Worm (Caenorhabditis elegans) whole organism, L1 larva: ENCODE results near the gene scl-21.

Source experiments
- C16A3.4 ChIP-seq: fragments of 150-350 bp; optimal IDR thresholded peaks from 2 replicates; lab custom pipeline; 2014; ENCODE audit warnings: missing biosample characterization, missing genetic modification characterization
- F16B12.6 ChIP-seq: fragments of 150-350 bp; optimal IDR thresholded peaks from 2 replicates; lab custom pipeline; 2014; ENCODE audit warnings: missing biosample characterization, missing genetic modification characterization
- aly-2 ChIP-seq: fragments of 150-350 bp; optimal IDR thresholded peaks from 2 replicates; lab custom pipeline; 2014; ENCODE audit warnings: missing biosample characterization, missing genetic modification characterization
- ces-1 ChIP-seq: fragments of 150-350 bp; optimal IDR thresholded peaks from 2 replicates; lab custom pipeline; 2014; ENCODE audit warnings: missing biosample characterization, missing genetic modification reagents, missing genetic modification characterization
- hpl-2 ChIP-seq: fragments of 150-350 bp; optimal IDR thresholded peaks from 2 replicates; lab custom pipeline; 2014; ENCODE audit warnings: missing biosample characterization, missing genetic modification reagents, missing genetic modification characterization
- jun-1 ChIP-seq: fragments of 150-350 bp; optimal IDR thresholded peaks from 2 replicates; lab custom pipeline; 2014; ENCODE audit warnings: missing biosample characterization, missing genetic modification reagents, missing genetic modification characterization
- lin-13 ChIP-seq: fragments of 150-350 bp; optimal IDR thresholded peaks from 2 replicates; lab custom pipeline; 2014; ENCODE audit warnings: missing biosample characterization, missing genetic modification reagents, missing genetic modification characterization
- lin-15B ChIP-seq: fragments of 150-350 bp; sonication (generic microtip); optimal IDR thresholded peaks from 3 replicates; lab custom pipeline; 2014; ENCODE audit warnings: missing biosample characterization, missing genetic modification characterization
- lin-39 ChIP-seq: fragments of 150-350 bp; optimal IDR thresholded peaks from 2 replicates; lab custom pipeline; 2014; ENCODE audit warnings: missing biosample characterization, missing genetic modification reagents, missing genetic modification characterization
- nhr-76 ChIP-seq: sonication (generic microtip); optimal IDR thresholded peaks from 2 replicates; lab custom pipeline; 2017; ENCODE audit warnings: missing biosample characterization, missing genetic modification characterization
- nhr-90 ChIP-seq: sonication (generic microtip); optimal IDR thresholded peaks from 2 replicates; lab custom pipeline; 2016; ENCODE audit warnings: mild to moderate bottlenecking, missing genetic modification characterization, missing compliant biosample characterization; ENCODE audit not compliant: poor library complexity
- pag-3 ChIP-seq: sonication (generic microtip); optimal IDR thresholded peaks from 2 replicates; lab custom pipeline; 2017; ENCODE audit warnings: missing genetic modification characterization, mild to moderate bottlenecking, missing compliant biosample characterization, antibody characterized with exemption, borderline replicate concordance; ENCODE audit not compliant: insufficient read depth
- ztf-11 ChIP-seq, 2 experiments: sonication (generic microtip); optimal IDR thresholded peaks; 2 replicates each; lab custom pipeline; 2016 to 2017; ENCODE audit warnings: missing genetic modification characterization in 2 of 2, missing biosample characterization in 1 of 2, missing compliant biosample characterization in 1 of 2

ce11 chrV:19473842-19474514 is 21.5 kb downstream of the scl-21 start, which contains the start of gene Y43F8B.10:
- no peak for TF ChIP-seq nhr-76 (tag; lab: Kevin White, UChicago)
- TF ChIP-seq ces-1 (GFP tag; lab: Kevin White, UChicago) = no peak
- no peak for TF ChIP-seq lin-13
- TF ChIP-seq hpl-2 (GFP tag; lab: Kevin White, UChicago) = no peak
- no peak for TF ChIP-seq nhr-90 (tag; lab: Kevin White, UChicago)
- TF ChIP-seq pag-3 (tag; lab: Kevin White, UChicago) = no peak
- TF ChIP-seq lin-15B (tag; lab: Kevin White, UChicago) = no peak
- TF ChIP-seq jun-1 (tag; lab: Kevin White, UChicago) = no peak
- TF ChIP-seq ztf-11 (tag; optimal IDR thresholded peaks at IDR 0.05; lab: Kevin White, UChicago) = no peak
- TF ChIP-seq F16B12.6 (tag; lab: Kevin White, UChicago) = no peak
- no peak for TF ChIP-seq aly-2
- no peak for TF ChIP-seq C16A3.4 (tag; lab: Kevin White, UChicago)
- TF ChIP-seq lin-39 (tag; lab: Kevin White, UChicago) = no peak
